Fruit fly (Drosophila melanogaster) whole organism, embryonic: ENCODE results near the gene SMC1.
A peak's percentile ranks its signal among the peaks of the same experiment; 100 is the strongest.

Source experiments
- Abd-B ChIP-seq: fragments of 200-800 bp; sonication (Bioruptor generic); optimal IDR thresholded peaks from 2 replicates; lab custom pipeline; 2018; ENCODE audit warnings: missing biosample characterization, mild to moderate bottlenecking, missing genetic modification characterization, moderate library complexity
- CG12219 ChIP-seq: fragments of 200-800 bp; sonication (Bioruptor generic); optimal IDR thresholded peaks from 3 replicates; lab custom pipeline; 2018; ENCODE audit warnings: missing biosample characterization, mild to moderate bottlenecking, missing genetic modification characterization
- CG12659 ChIP-seq: fragments of 200-800 bp; sonication (Bioruptor generic); optimal IDR thresholded peaks from 3 replicates; lab custom pipeline; 2017; ENCODE audit warnings: mild to moderate bottlenecking, missing biosample characterization, missing genetic modification reagents, missing genetic modification characterization
- CG14014 ChIP-seq: fragments of 200-800 bp; sonication (Bioruptor generic); IDR thresholded peaks from 2 replicates; pipeline ENCODE4 v1.3.6; 2022; ENCODE audit warnings: missing biosample characterization, missing genetic modification characterization
- CG14050 ChIP-seq: fragments of 200-800 bp; sonication (Bioruptor generic); IDR thresholded peaks from 3 replicates; pipeline ENCODE4 v1.3.6; 2022; ENCODE audit warnings: missing biosample characterization, missing genetic modification characterization
- CG17829 ChIP-seq: fragments of 200-800 bp; optimal IDR thresholded peaks from 2 replicates; lab custom pipeline; 2019; ENCODE audit warnings: missing biosample characterization, mild to moderate bottlenecking, missing genetic modification characterization, moderate library complexity
- CG2889 ChIP-seq: fragments of 200-800 bp; sonication (Bioruptor generic); IDR thresholded peaks from 3 replicates; pipeline ENCODE4 v1.3.6; 2022; ENCODE audit warnings: missing biosample characterization, missing genetic modification characterization
- CG30020 ChIP-seq: fragments of 200-800 bp; optimal IDR thresholded peaks from 2 replicates; lab custom pipeline; 2019; ENCODE audit warnings: missing biosample characterization, mild to moderate bottlenecking, missing genetic modification characterization, moderate library complexity
- CG31365 ChIP-seq: fragments of 200-800 bp; sonication (Bioruptor generic); optimal IDR thresholded peaks from 2 replicates; lab custom pipeline; 2018; ENCODE audit warnings: missing biosample characterization, mild to moderate bottlenecking, missing genetic modification characterization
- CG32532 ChIP-seq: fragments of 200-800 bp; sonication (Bioruptor generic); IDR thresholded peaks from 2 replicates; pipeline ENCODE4 v1.3.6; 2022; ENCODE audit warnings: missing biosample characterization, missing genetic modification characterization
- CG43689 ChIP-seq: fragments of 200-800 bp; sonication (Bioruptor generic); IDR thresholded peaks from 2 replicates; pipeline ENCODE4 v1.3.6; 2022; ENCODE audit warnings: missing biosample characterization, missing genetic modification characterization
- D ChIP-seq, 2 experiments: fragments of 200-800 bp in 1 of 2; fragments of >200 bp in 1 of 2; sonication (Bioruptor generic) in 1 of 2; optimal IDR thresholded peaks; 2 replicates in 1 of 2; 3 replicates in 1 of 2; lab custom pipeline; 2017; ENCODE audit warnings: mild to moderate bottlenecking in 1 of 2, missing biosample characterization in 1 of 2, missing genetic modification characterization in 1 of 2, missing genetic modification reagents in 1 of 2
- Dp ChIP-seq: fragments of 200-800 bp; sonication (Bioruptor generic); optimal IDR thresholded peaks from 2 replicates; lab custom pipeline; 2018; ENCODE audit warnings: missing biosample characterization, mild to moderate bottlenecking, missing genetic modification characterization, moderate library complexity
- Hmr ChIP-seq: fragments of 200-800 bp; sonication (Bioruptor generic); optimal IDR thresholded peaks from 3 replicates; lab custom pipeline; 2017; ENCODE audit warnings: mild to moderate bottlenecking, missing biosample characterization, missing genetic modification reagents, missing genetic modification characterization
- Hsf ChIP-seq: fragments of 200-800 bp; sonication (Bioruptor generic); optimal IDR thresholded peaks from 3 replicates; lab custom pipeline; 2016; ENCODE audit warnings: missing biosample characterization, missing genetic modification characterization
- Mes4 ChIP-seq: fragments of 200-800 bp; sonication (Bioruptor generic); optimal IDR thresholded peaks from 2 replicates; lab custom pipeline; 2016; ENCODE audit warnings: missing biosample characterization, missing genetic modification characterization
- NC2α ChIP-seq: fragments of 200-800 bp; sonication (Bioruptor generic); optimal IDR thresholded peaks from 2 replicates; lab custom pipeline; 2016; ENCODE audit warnings: missing biosample characterization, missing genetic modification characterization
- Nf-YC ChIP-seq: fragments of 200-800 bp; optimal IDR thresholded peaks from 3 replicates; lab custom pipeline; 2019; ENCODE audit warnings: missing biosample characterization, mild to moderate bottlenecking, missing genetic modification characterization, moderate library complexity
- Trl ChIP-seq, 3 experiments: fragments of >200 bp in 2 of 3; fragments of 200-800 bp in 1 of 3; sonication (Bioruptor generic) in 1 of 3; optimal IDR thresholded peaks; 2 replicates in 1 of 3; 3 replicates in 2 of 3; lab custom pipeline; 2016 to 2017; ENCODE audit warnings: missing biosample characterization in 1 of 3, missing genetic modification characterization in 1 of 3
- Vsx1 ChIP-seq: fragments of 200-800 bp; sonication (Bioruptor generic); optimal IDR thresholded peaks from 2 replicates; lab custom pipeline; 2017; ENCODE audit warnings: missing biosample characterization, mild to moderate bottlenecking, missing genetic modification characterization, missing genetic modification reagents
- cas ChIP-seq: fragments of 200-800 bp; sonication (Bioruptor generic); IDR thresholded peaks from 2 replicates; pipeline ENCODE4 v1.3.6; 2022; ENCODE audit warnings: missing biosample characterization, missing genetic modification characterization
- caup ChIP-seq: fragments of 200-800 bp; sonication (Bioruptor generic); optimal IDR thresholded peaks from 3 replicates; lab custom pipeline; 2017; ENCODE audit warnings: missing biosample characterization, mild to moderate bottlenecking, missing genetic modification characterization, moderate library complexity; ENCODE audit not compliant: severe bottlenecking
- chm ChIP-seq: fragments of 200-800 bp; sonication (Bioruptor generic); IDR thresholded peaks from 2 replicates; pipeline ENCODE4 v1.3.6; 2022; ENCODE audit warnings: missing biosample characterization, missing genetic modification characterization
- crp ChIP-seq, 2 experiments: fragments of 200-800 bp; sonication (Bioruptor generic); optimal IDR thresholded peaks; 2 replicates in 1 of 2; 3 replicates in 1 of 2; lab custom pipeline; 2017; ENCODE audit warnings: missing biosample characterization in 2 of 2, missing genetic modification characterization in 2 of 2, mild to moderate bottlenecking in 1 of 2, moderate library complexity in 1 of 2
- ewg ChIP-seq: fragments of 200-800 bp; sonication (Bioruptor generic); optimal IDR thresholded peaks from 3 replicates; lab custom pipeline; 2017; ENCODE audit warnings: mild to moderate bottlenecking, missing biosample characterization, missing genetic modification reagents, missing genetic modification characterization
- fd102C ChIP-seq: fragments of 200-800 bp; sonication (Bioruptor generic); optimal IDR thresholded peaks from 2 replicates; lab custom pipeline; 2018; ENCODE audit warnings: missing biosample characterization, mild to moderate bottlenecking, missing genetic modification characterization, moderate library complexity
- gce ChIP-seq: fragments of 200-800 bp; sonication (Bioruptor generic); IDR thresholded peaks from 3 replicates; pipeline ENCODE4 v1.3.6; 2022; ENCODE audit warnings: missing biosample characterization, missing genetic modification characterization
- h ChIP-seq: fragments of >200 bp; optimal IDR thresholded peaks from 2 replicates; lab custom pipeline; 2017
- hth ChIP-seq: fragments of >200 bp; optimal IDR thresholded peaks from 2 replicates; lab custom pipeline; 2017; ENCODE audit warnings: inconsistent platforms
- ind ChIP-seq: fragments of 200-800 bp; sonication (Bioruptor generic); optimal IDR thresholded peaks from 3 replicates; lab custom pipeline; 2016; ENCODE audit warnings: missing biosample characterization, missing genetic modification characterization
- insv ChIP-seq, 2 experiments: fragments of 200-800 bp; sonication (Bioruptor generic); optimal IDR thresholded peaks; 3 replicates each; lab custom pipeline; 2016 to 2018; ENCODE audit warnings: missing biosample characterization in 2 of 2, missing genetic modification characterization in 2 of 2
- ken ChIP-seq: fragments of 200-800 bp; sonication (Bioruptor generic); IDR thresholded peaks from 3 replicates; pipeline ENCODE4 v1.3.6; 2022; ENCODE audit warnings: missing biosample characterization, missing genetic modification characterization
- kni ChIP-seq: fragments of 200-800 bp; sonication (Bioruptor generic); optimal IDR thresholded peaks from 3 replicates; lab custom pipeline; 2017; ENCODE audit warnings: mild to moderate bottlenecking, missing biosample characterization, missing genetic modification reagents, missing genetic modification characterization
- maf-S ChIP-seq: fragments of 200-800 bp; sonication (Bioruptor generic); optimal IDR thresholded peaks from 2 replicates; lab custom pipeline; 2016; ENCODE audit warnings: missing biosample characterization, missing genetic modification characterization
- nmo ChIP-seq: fragments of 200-800 bp; sonication (Bioruptor generic); optimal IDR thresholded peaks from 2 replicates; lab custom pipeline; 2018; ENCODE audit warnings: missing biosample characterization, mild to moderate bottlenecking, missing genetic modification characterization, moderate library complexity
- phol ChIP-seq: fragments of 200-800 bp; sonication (Bioruptor generic); optimal IDR thresholded peaks from 3 replicates; lab custom pipeline; 2018; ENCODE audit warnings: missing biosample characterization, mild to moderate bottlenecking, missing genetic modification characterization, moderate library complexity
- sc ChIP-seq, 3 experiments: fragments of >200 bp in 2 of 3; fragments of 200-800 bp in 1 of 3; sonication (Bioruptor generic) in 1 of 3; optimal IDR thresholded peaks; 2 replicates in 2 of 3; 3 replicates in 1 of 3; lab custom pipeline; 2017; ENCODE audit warnings: mild to moderate bottlenecking in 1 of 3, missing biosample characterization in 1 of 3, missing genetic modification characterization in 1 of 3, missing genetic modification reagents in 1 of 3
- schlank ChIP-seq: fragments of 200-800 bp; sonication (Bioruptor generic); optimal IDR thresholded peaks from 2 replicates; lab custom pipeline; 2018; ENCODE audit warnings: missing biosample characterization, mild to moderate bottlenecking, missing genetic modification characterization
- shn ChIP-seq: fragments of 200-800 bp; sonication (Bioruptor generic); optimal IDR thresholded peaks from 3 replicates; lab custom pipeline; 2016; ENCODE audit warnings: missing biosample characterization, missing genetic modification characterization
- slbo ChIP-seq: fragments of 200-800 bp; sonication (Bioruptor generic); IDR thresholded peaks from 2 replicates; pipeline ENCODE4 v1.3.6; 2022; ENCODE audit warnings: missing biosample characterization, missing genetic modification characterization
- stc ChIP-seq: fragments of 200-800 bp; sonication (Bioruptor generic); IDR thresholded peaks from 2 replicates; pipeline ENCODE4 v1.3.6; 2022; ENCODE audit warnings: missing biosample characterization, missing genetic modification characterization
- unc-4 ChIP-seq: fragments of 200-800 bp; sonication (Bioruptor generic); IDR thresholded peaks from 2 replicates; pipeline ENCODE4 v1.3.6; 2022; ENCODE audit warnings: missing biosample characterization, missing genetic modification characterization; ENCODE audit not compliant: partially characterized antibody
- unpg ChIP-seq: fragments of 200-800 bp; sonication (Bioruptor generic); optimal IDR thresholded peaks from 3 replicates; lab custom pipeline; 2018; ENCODE audit warnings: missing biosample characterization, mild to moderate bottlenecking, missing genetic modification characterization, moderate library complexity
- vvl ChIP-seq: fragments of 200-800 bp; sonication (Bioruptor generic); IDR thresholded peaks from 2 replicates; pipeline ENCODE4 v1.3.6; 2022; ENCODE audit warnings: missing biosample characterization, missing genetic modification characterization
- zf30C ChIP-seq: fragments of 200-800 bp; sonication (Bioruptor generic); optimal IDR thresholded peaks from 3 replicates; lab custom pipeline; 2018; ENCODE audit warnings: missing biosample characterization, mild to moderate bottlenecking, missing genetic modification characterization

SMC1 gene

DNA sequence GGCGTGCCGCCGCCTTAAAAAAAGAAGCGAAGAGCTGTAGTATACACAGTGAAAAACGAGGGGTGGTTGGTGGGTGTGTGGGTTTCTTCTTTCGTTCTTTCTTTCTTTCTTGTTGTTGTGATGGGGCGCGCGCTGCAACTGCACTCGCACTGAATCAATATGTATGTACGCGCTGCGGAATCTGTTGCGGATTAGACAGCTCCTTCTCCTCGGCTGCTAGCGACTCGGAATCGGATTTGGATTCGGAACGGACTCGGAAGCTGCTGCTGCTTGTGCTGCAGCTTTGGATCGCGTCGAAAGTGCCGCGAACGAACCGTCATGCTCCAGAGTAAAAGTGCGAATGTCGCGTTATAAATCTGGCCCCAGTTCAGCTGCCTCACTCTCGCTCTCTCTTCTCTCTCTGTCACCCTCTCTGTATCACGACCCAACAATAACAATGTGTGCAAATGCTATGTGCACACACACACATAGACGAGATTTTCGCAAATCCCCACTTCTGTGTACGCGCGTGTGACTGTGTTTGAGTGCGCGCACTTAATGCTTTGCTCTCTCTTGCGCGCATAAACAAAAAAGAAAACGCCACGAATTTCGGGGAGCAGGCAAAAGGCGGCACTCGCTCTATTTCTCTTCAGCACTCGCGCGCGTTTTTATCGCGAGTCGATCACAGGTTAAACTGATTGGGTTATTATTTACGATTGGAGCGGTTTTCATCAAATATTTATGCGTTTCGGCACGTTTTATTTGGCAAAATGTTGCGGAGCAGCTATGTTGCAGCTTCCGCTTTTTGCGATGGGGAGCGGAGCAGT is 26.9 kb upstream of the SMC1 start (continued):
- TF ChIP-seq Vsx1 (GFP tag; lab: Kevin White, UChicago) = peak; percentile 22
- TF ChIP-seq CG12219 (GFP tag; lab: Kevin White, UChicago) = no peak
- TF ChIP-seq slbo (GFP tag; lab: Robert Waterston, UW) = peak; percentile 8; the same call in 1 of the 2 replicates
- no peak for TF ChIP-seq CG2889 (GFP tag; lab: Robert Waterston, UW)
- peak; percentile 44; the same call in 1 of the 2 replicates for TF ChIP-seq unc-4 (GFP tag; lab: Robert Waterston, UW)
- TF ChIP-seq zf30C (GFP tag; lab: Kevin White, UChicago) = peak; percentile 80
- 0 out of 3 replicates have a peak, but pooled peaks have one; percentile 7 for TF ChIP-seq ken (GFP tag; lab: Robert Waterston, UW)
- TF ChIP-seq stc (GFP tag; lab: Robert Waterston, UW) = peak; percentile 35; the same call in 1 of the 2 replicates
- TF ChIP-seq gce (GFP tag; lab: Robert Waterston, UW) = peak; percentile 24; the same call in 1 of the 3 replicates
- peak; percentile 63 for TF ChIP-seq chm (GFP tag; lab: Robert Waterston, UW)
- TF ChIP-seq caup (GFP tag; lab: Kevin White, UChicago) = peak; percentile 49
- TF ChIP-seq shn (GFP tag; lab: Kevin White, UChicago) = no peak
- TF ChIP-seq Trl (optimal IDR thresholded peaks at IDR 0.05; lab: Kevin White, UChicago) = peak; percentile 77 to 92
- TF ChIP-seq Trl (GFP tag; optimal IDR thresholded peaks at IDR 0.05; lab: Kevin White, UChicago) = peak; percentile 12

DNA sequence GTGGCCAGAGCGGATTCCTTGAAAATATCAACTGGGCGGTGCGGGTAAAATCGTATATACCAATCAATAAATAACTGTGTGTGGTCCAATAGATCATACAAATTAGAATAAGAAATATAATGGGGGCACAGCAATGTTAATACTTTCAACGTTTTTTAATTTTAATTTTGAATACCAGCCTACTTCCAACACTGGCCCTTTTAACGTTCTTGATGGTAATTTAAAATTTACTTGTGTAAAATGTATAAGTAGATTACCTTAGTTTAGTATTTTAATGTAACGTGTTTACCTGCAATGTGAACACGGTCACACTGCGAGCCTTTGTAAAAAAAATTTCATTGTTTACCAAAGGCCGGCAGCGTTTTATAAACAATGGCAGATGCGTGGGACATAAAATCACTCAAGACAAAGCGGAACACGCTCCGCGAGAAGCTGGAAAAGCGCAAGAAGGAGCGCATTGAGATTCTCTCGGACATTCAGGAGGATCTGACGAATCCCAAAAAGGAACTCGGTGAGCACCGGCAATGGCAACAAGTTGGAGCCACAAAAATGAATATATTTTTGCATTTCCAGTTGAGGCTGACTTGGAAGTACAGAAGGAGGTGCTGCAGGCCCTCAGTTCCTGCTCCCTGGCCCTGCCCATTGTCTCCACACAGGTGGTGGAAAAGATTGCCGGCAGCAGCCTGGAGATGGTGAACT is 26.1 kb upstream of the SMC1 start, which contains the start of the genes KrT95D and Mettl3:
Gene KrT95D (minus strand): TSS at position 3 of the 699 bp plus-strand sequence.
Gene Mettl3 (plus strand): TSS at position 333 of the 699 bp plus-strand sequence.
- TF ChIP-seq crp (GFP tag; optimal IDR thresholded peaks at IDR 0.05; lab: Kevin White, UChicago) = no peak
- TF ChIP-seq nmo (GFP tag; lab: Kevin White, UChicago) = peak; percentile 60
- TF ChIP-seq kni = peak; percentile 11
- TF ChIP-seq fd102C (GFP tag; lab: Kevin White, UChicago) = no peak
- peak; percentile 4 for TF ChIP-seq Hsf (GFP tag; lab: Kevin White, UChicago)
- TF ChIP-seq CG14050 = no peak
- TF ChIP-seq cas (GFP tag; lab: Robert Waterston, UW) = no peak
- no peak for TF ChIP-seq NC2α
- TF ChIP-seq schlank (tag; lab: Kevin White, UChicago) = no peak
- TF ChIP-seq ind (GFP tag; lab: Kevin White, UChicago) = no peak
- peak; percentile 45 for TF ChIP-seq Dp
- no peak for TF ChIP-seq CG43689
- peak; percentile 37 for TF ChIP-seq CG30020 (tag; lab: Kevin White, UChicago)
- TF ChIP-seq D (optimal IDR thresholded peaks at IDR 0.05; lab: Kevin White, UChicago) = no peak
- peak; percentile 35 for TF ChIP-seq D (GFP tag; optimal IDR thresholded peaks at IDR 0.05; lab: Kevin White, UChicago)
- no peak for TF ChIP-seq CG31365 (tag; lab: Kevin White, UChicago)
- no peak for TF ChIP-seq h
- peak; percentile 56 for TF ChIP-seq phol (tag; lab: Kevin White, UChicago)
- peak; percentile 36 for TF ChIP-seq CG17829 (tag; lab: Kevin White, UChicago)
- TF ChIP-seq insv (GFP tag; optimal IDR thresholded peaks at IDR 0.05; lab: Kevin White, UChicago) = peak in 1 of 2 experiments; percentile 22
- peak; percentile 56 for TF ChIP-seq Hmr (GFP tag; lab: Kevin White, UChicago)
- TF ChIP-seq Abd-B = peak; percentile 20
- TF ChIP-seq Nf-YC (tag; lab: Kevin White, UChicago) = peak; percentile 27
- TF ChIP-seq vvl = peak; percentile 42; the same call in 1 of the 2 replicates
- no peak for TF ChIP-seq CG32532 (GFP tag; lab: Robert Waterston, UW)
- TF ChIP-seq CG14014 (GFP tag; lab: Robert Waterston, UW) = no peak
- no peak for TF ChIP-seq sc (optimal IDR thresholded peaks at IDR 0.05; lab: Kevin White, UChicago)
- no peak for TF ChIP-seq sc (GFP tag; optimal IDR thresholded peaks at IDR 0.05; lab: Kevin White, UChicago)
- no peak for TF ChIP-seq Mes4 (GFP tag; lab: Kevin White, UChicago)
- peak; percentile 36 for TF ChIP-seq maf-S (GFP tag; lab: Kevin White, UChicago)
- TF ChIP-seq hth = no peak
- TF ChIP-seq ewg (GFP tag; lab: Kevin White, UChicago) = no peak
- peak; percentile 83 for TF ChIP-seq CG12659
- no peak for TF ChIP-seq unpg (GFP tag; lab: Kevin White, UChicago)
